Fruit fly (Drosophila melanogaster): ENCODE data around the gene Mst87F.

- peak; percentile 0 for TF ChIP-seq woc (GFP tag; optimal IDR thresholded peaks at IDR 0.05)
- peak; percentile 58 for TF ChIP-seq OdsH (GFP tag; optimal IDR thresholded peaks at IDR 0.05)
- no peak for TF ChIP-seq CrebA (GFP tag; optimal IDR thresholded peaks at IDR 0.05; ENCODE audit: borderline replicate concordance)
- TF ChIP-seq Abd-B (GFP tag; optimal IDR thresholded peaks at IDR 0.05), result no peak
- TF ChIP-seq jim (GFP tag; optimal IDR thresholded peaks at IDR 0.05), result no peak
- no peak for TF ChIP-seq pan (optimal IDR thresholded peaks at IDR 0.05)
- no peak for TF ChIP-seq usp (GFP tag; optimal IDR thresholded peaks at IDR 0.05)
- TF ChIP-seq fru (GFP tag; optimal IDR thresholded peaks at IDR 0.05), result peak; percentile 71
- no peak for TF ChIP-seq Hr78 (GFP tag; optimal IDR thresholded peaks at IDR 0.05)
Observed at dm6 chr3R:13800430-13800848, 27.4 kb downstream of the Mst87F start.
